Worm (Caenorhabditis elegans): Measurements from ENCODE around the gene C15C8.8.

- no peak for TF ChIP-seq vab-15 (tag; optimal IDR thresholded peaks at IDR 0.05)
- TF ChIP-seq mep-1 (tag; optimal IDR thresholded peaks at IDR 0.05), result no peak
- TF ChIP-seq ceh-82 (tag; optimal IDR thresholded peaks at IDR 0.05), result no peak
- TF ChIP-seq ceh-90 (tag; optimal IDR thresholded peaks at IDR 0.05), result no peak
- TF ChIP-seq F16B12.6 (tag; optimal IDR thresholded peaks at IDR 0.05), result no peak
- TF ChIP-seq fos-1 (tag; optimal IDR thresholded peaks at IDR 0.05), result no peak
- TF ChIP-seq unc-130 (tag; optimal IDR thresholded peaks at IDR 0.05), result no peak
- no peak for TF ChIP-seq pqm-1 (tag; optimal IDR thresholded peaks at IDR 0.05)
- no peak for TF ChIP-seq egl-27 (tag; optimal IDR thresholded peaks at IDR 0.05)
Measured at ce11 chrV:12795196-12795595, 42.9 kb upstream of the C15C8.8 start, which contains the start of gene ugt-4.

Data from whole organism, L1 larva.